Worm (Caenorhabditis elegans): ENCODE data around the gene F32H5.1.

The F32H5.1 gene

DNA sequence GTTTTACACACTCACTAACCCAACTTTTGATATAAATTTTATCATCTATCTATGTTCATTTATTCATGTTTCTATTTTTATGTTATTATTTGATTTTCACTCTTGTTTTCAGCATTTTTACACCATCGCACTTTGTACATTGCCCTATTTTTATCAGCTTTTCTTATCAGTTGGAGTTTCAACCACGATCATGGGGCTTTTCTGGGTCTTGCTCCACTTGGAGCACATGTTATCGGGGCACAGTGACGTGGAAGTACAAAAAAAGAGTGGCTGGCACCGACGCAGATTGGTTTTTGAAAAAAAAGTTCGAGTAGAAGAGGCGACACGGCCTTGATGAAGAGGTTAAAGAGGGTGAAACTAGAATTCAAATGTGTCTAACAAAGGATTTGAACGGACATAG lies 19.3 kb upstream of the F32H5.1 start:
- no peak for TF ChIP-seq unc-62 (GFP tag; optimal IDR thresholded peaks at IDR 0.05)

ce11 chrV:13375861-13376260 lies 18.0 kb upstream of the F32H5.1 start:
- no peak for TF ChIP-seq unc-62 (GFP tag; optimal IDR thresholded peaks at IDR 0.05)

DNA sequence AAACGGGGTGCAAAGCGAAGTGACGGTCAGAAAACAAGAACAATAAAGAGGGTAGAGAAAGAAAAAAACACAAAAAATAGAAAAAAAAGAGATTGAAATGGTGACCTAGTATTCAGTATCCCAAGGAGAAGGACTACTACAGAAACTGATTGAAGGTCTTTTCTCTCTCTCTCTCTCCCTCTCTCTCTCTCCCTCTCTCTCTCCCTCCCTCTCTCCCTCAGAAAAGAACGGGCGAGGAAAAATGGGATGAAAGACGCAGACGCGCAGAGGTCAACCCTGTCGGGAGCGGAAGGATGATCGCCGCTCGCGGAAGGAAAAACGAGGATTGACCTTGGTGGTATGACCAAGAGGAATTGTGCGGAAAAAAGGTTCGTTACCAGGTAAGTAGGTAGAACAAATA lies 16.7 kb upstream of the F32H5.1 start:
- TF ChIP-seq unc-62 (GFP tag; optimal IDR thresholded peaks at IDR 0.05), result no peak

ce11 chrV:13373643-13374042 lies 15.8 kb upstream of the F32H5.1 start:
- TF ChIP-seq unc-62 (GFP tag; optimal IDR thresholded peaks at IDR 0.05), result no peak

DNA sequence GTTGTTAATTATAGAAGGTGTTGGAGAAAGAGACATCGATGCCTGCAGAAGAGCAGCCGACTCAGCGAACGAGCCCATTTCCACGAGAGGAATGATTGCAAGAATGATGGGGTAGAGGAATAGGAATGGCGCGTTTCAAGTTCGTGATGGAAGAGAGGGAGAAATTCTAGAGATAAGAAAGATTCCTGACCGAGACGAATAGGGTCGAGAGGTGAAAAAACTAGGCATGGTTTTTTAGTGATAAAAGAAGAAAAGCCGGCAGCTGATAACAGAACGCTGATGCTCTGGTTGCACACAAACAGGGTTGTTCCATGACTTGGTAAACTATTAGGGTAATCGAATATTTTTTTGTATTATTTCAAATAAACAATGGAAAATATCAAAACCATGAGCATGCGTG lies 15.0 kb upstream of the F32H5.1 start:
- no peak for TF ChIP-seq unc-62 (GFP tag; optimal IDR thresholded peaks at IDR 0.05)

- no peak for TF ChIP-seq unc-62 (GFP tag; optimal IDR thresholded peaks at IDR 0.05)
Measured at ce11 chrV:13371336-13371735, 13.5 kb upstream of the F32H5.1 start.

DNA sequence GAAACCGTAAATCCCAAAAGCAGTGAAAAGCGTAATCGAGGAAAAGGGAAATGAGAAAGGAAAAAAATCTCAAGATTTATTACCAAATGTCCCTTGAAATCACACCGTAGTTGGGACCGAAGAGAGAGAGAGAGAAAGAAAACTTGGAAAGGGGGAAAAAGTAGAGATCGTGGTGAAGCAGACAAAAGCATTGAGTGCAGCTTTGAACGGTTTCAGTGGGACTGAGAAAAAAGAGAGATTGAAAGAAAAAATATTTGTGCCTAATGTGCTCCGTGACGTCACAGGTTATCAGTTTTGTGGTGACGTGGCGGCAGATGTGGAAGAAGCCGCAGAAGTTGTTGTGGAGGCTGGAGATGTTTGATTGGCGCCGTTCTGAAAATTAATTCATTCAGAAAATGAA lies 12.4 kb upstream of the F32H5.1 start:
- no peak for TF ChIP-seq unc-62 (GFP tag; optimal IDR thresholded peaks at IDR 0.05)

DNA sequence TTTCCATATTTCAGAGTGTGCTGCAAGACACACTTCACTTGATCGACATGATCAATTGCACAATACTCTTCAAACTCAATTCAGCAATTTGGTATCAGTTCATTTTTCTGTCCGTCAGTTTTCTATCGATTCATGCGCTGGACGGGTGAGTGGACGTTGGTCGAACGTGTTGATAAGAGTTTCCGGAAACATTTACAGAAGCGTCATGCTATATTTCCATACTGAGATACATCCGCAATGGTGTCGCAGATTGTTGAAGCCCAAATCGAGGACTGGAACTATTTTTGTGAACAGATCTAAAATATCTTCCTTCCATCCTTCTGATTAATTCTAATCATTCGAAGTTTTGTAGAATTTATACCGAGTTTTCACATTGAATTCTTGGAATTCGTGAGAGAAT lies 11.8 kb upstream of the F32H5.1 start:
- TF ChIP-seq unc-62 (GFP tag; optimal IDR thresholded peaks at IDR 0.05), result no peak

ce11 chrV:13367024-13367423 lies 9.2 kb upstream of the F32H5.1 start, which contains the start of gene srx-125:
srx-125 (plus strand) TSS chrV:13367324.
- TF ChIP-seq unc-62 (GFP tag; optimal IDR thresholded peaks at IDR 0.05), result no peak

- TF ChIP-seq unc-62 (GFP tag; optimal IDR thresholded peaks at IDR 0.05), result no peak
Measured at ce11 chrV:13366488-13366887, 8.7 kb upstream of the F32H5.1 start.

- TF ChIP-seq unc-62 (GFP tag; optimal IDR thresholded peaks at IDR 0.05), result no peak
Measured at ce11 chrV:13364227-13364626, 6.4 kb upstream of the F32H5.1 start.

ce11 chrV:13363415-13363814 lies 5.6 kb upstream of the F32H5.1 start, which contains the start of gene srg-46:
srg-46 (plus strand) TSS chrV:13363715.
- no peak for TF ChIP-seq unc-62 (GFP tag; optimal IDR thresholded peaks at IDR 0.05)

DNA sequence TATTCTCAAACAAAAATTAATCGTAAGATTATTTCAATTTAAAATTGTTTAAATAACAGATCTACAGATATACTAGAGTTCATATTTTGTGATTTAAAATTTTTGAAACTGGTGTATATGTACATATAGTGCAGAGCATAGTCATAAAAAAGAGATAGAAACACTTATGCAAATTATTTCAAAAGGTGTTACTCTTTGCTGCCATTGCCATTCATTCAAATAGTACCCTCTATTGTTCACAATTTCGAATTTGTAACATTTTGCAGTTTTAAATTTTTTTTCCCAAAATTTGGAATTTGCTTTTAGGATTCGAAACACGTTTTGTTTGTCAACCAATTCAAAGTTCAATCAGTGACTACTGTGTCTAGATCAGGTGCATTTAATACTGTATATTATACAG lies 2.4 kb upstream of the F32H5.1 start, which contains the start of gene F32H5.4:
F32H5.4 (plus strand) TSS at position 301 of the 400 bp plus-strand sequence.
- no peak for TF ChIP-seq unc-62 (GFP tag; optimal IDR thresholded peaks at IDR 0.05)

- no peak for TF ChIP-seq unc-62 (GFP tag; optimal IDR thresholded peaks at IDR 0.05)
Measured at ce11 chrV:13358823-13359592, 1.2 kb upstream of the F32H5.1 start, which contains the start of gene F32H5.3. F32H5.3 (plus strand) TSS chrV:13359335.

DNA sequence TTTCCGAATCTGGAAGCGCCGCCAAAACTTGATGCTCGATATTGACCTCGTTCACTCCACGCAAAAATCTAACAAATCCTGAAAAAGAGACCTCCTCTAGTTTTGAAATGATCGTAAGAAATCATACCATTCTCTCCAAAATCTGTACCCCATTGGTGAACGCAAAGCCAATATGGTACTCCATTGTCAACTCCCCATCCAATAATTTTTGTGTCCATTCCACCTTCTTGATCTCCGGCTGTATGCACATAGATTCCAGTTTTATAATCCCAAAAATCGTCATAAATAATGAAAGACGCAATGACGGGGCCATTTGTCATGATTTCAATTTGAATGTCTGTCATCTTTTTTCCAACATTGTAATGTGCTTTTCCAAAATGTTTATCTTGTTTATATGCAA lies 1.6 kb downstream of the F32H5.1 start:
- no peak for TF ChIP-seq unc-62 (GFP tag; optimal IDR thresholded peaks at IDR 0.05)

DNA sequence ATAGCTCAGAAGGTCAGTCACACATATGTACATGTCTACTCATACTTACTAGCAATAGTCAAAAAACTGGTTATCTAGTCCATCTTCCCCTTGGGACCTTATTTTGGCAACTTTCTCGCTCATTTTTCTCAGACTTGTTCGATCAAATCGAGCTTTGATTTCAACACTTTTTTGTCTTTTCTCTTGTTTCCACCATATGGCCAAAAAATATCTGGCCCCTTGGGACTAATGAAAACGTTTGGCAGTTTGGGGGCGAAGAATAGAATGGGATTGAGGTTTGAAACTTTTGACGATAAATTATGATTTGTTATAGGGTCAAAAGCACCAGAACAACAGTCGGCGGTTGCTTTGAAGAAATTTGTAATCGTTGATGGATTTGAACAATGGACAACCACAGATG lies 5.4 kb downstream of the F32H5.1 start:
- no peak for TF ChIP-seq unc-62 (GFP tag; optimal IDR thresholded peaks at IDR 0.05)

- no peak for TF ChIP-seq unc-62 (GFP tag; optimal IDR thresholded peaks at IDR 0.05)
Measured at ce11 chrV:13351773-13352172, 6.1 kb downstream of the F32H5.1 start.

- no peak for TF ChIP-seq unc-62 (GFP tag; optimal IDR thresholded peaks at IDR 0.05)
Measured at ce11 chrV:13350302-13350701, 7.5 kb downstream of the F32H5.1 start.

Data from whole organism, dauer.